Worm (Caenorhabditis elegans): ENCODE results near the gene T23F6.5.
A peak's percentile ranks its signal among the peaks of the same experiment; 100 is the strongest.

T23F6.5 gene

ce11 chrIV:12724641-12725040, 16.7 kb downstream of the T23F6.5 start, which contains the start of the genes T23F6.3 and rbd-1 (continued):
- TF ChIP-seq ceh-82 (tag; optimal IDR thresholded peaks at IDR 0.05) (peak; percentile 93 to 96 (median 94)), vab-15 (tag; optimal IDR thresholded peaks at IDR 0.05) (peak; percentile 66), blmp-1 (tag; optimal IDR thresholded peaks at IDR 0.05) (peak; percentile 86), lin-35 (GFP tag; optimal IDR thresholded peaks at IDR 0.05) (peak; percentile 99 to 100), ceh-8 (GFP tag; optimal IDR thresholded peaks at IDR 0.05) (peak; percentile 90), egl-27 (tag; optimal IDR thresholded peaks at IDR 0.05) (peak in 1 of 2 experiments; percentile 47), tbx-2 (tag; optimal IDR thresholded peaks at IDR 0.05) (peak; percentile 95), lin-14 (GFP tag; optimal IDR thresholded peaks at IDR 0.05) (peak; percentile 86), nhr-76 (tag; optimal IDR thresholded peaks at IDR 0.05) (no peak), F16B12.6 (tag; optimal IDR thresholded peaks at IDR 0.05) (peak; percentile 63), dpl-1 (GFP tag; optimal IDR thresholded peaks at IDR 0.05) (peak; percentile 100), swsn-7 (tag; optimal IDR thresholded peaks at IDR 0.05) (peak; percentile 92), pqm-1 (tag; optimal IDR thresholded peaks at IDR 0.05) (no peak), unc-62 (GFP tag; optimal IDR thresholded peaks at IDR 0.05) (no peak), aly-2 (tag; optimal IDR thresholded peaks at IDR 0.05) (peak; percentile 90), nhr-71 (tag; optimal IDR thresholded peaks at IDR 0.05) (peak; percentile 96), fkh-4 (tag; optimal IDR thresholded peaks at IDR 0.05; ENCODE audit: borderline replicate concordance) (peak; percentile 81), pax-3 (tag; optimal IDR thresholded peaks at IDR 0.05) (peak; percentile 86), grh-1 (GFP tag; IDR thresholded peaks at IDR 0.05) (peak; percentile 76), hlh-17 (GFP tag; optimal IDR thresholded peaks at IDR 0.05; ENCODE audit: borderline replicate concordance) (no peak), sox-4 (tag; optimal IDR thresholded peaks at IDR 0.05) (peak; percentile 76), nhr-11 (tag; optimal IDR thresholded peaks at IDR 0.05) (peak; percentile 82), C34B4.2 (tag; optimal IDR thresholded peaks at IDR 0.05) (no peak), zag-1 (tag; optimal IDR thresholded peaks at IDR 0.05) (peak; percentile 50), mdl-1 (tag; optimal IDR thresholded peaks at IDR 0.05) (peak in 1 of 2 experiments; percentile 79), ztf-11 (tag; optimal IDR thresholded peaks at IDR 0.05) (peak in 1 of 2 experiments; percentile 92), nhr-90 (tag; optimal IDR thresholded peaks at IDR 0.05; ENCODE audit: poor library complexity) (peak; percentile 96), fkh-10 (GFP tag; optimal IDR thresholded peaks at IDR 0.05) (peak; percentile 52), fkh-8 (tag; optimal IDR thresholded peaks at IDR 0.05) (peak; percentile 78), ceh-90 (tag; optimal IDR thresholded peaks at IDR 0.05) (peak; percentile 65), egl-13 (tag; optimal IDR thresholded peaks at IDR 0.05) (peak; percentile 84)

- TF ChIP-seq nhr-28 (tag; optimal IDR thresholded peaks at IDR 0.05) (no peak), vab-15 (tag; optimal IDR thresholded peaks at IDR 0.05) (no peak), dsc-1 (tag; optimal IDR thresholded peaks at IDR 0.05) (peak; percentile 15), sox-4 (tag; optimal IDR thresholded peaks at IDR 0.05) (no peak), zag-1 (tag; optimal IDR thresholded peaks at IDR 0.05) (no peak), blmp-1 (tag; optimal IDR thresholded peaks at IDR 0.05) (peak; percentile 68), nhr-237 (tag; optimal IDR thresholded peaks at IDR 0.05) (no peak), mef-2 (tag; optimal IDR thresholded peaks at IDR 0.05) (no peak)
Observed at ce11 chrIV:12721106-12721505, 20.2 kb downstream of the T23F6.5 start, which contains the start of gene T23F6.2. Gene T23F6.2 (plus strand): TSS chrIV:12721356.

ce11 chrIV:12719664-12720063, 21.7 kb downstream of the T23F6.5 start, which contains the start of gene idpp-7:
Gene idpp-7 (plus strand): TSS chrIV:12719964.
- TF ChIP-seq nhr-85 (tag) = peak; percentile 41
- no peak for TF ChIP-seq swsn-7 (tag; optimal IDR thresholded peaks at IDR 0.05)
- no peak for TF ChIP-seq efl-1 (optimal IDR thresholded peaks at IDR 0.05)
- peak in 1 of 2 experiments; percentile 7 for TF ChIP-seq efl-1 (GFP tag; optimal IDR thresholded peaks at IDR 0.05 in 1 of 2)
- no peak for TF ChIP-seq grh-1 (GFP tag; IDR thresholded peaks at IDR 0.05)

Data from whole organism, L1 larva.